Worm (Caenorhabditis elegans) whole organism, early embryonic: ENCODE results near the gene str-39.

Source experiments
- B0310.2 ChIP-seq: sonication (generic microtip); optimal IDR thresholded peaks from 2 replicates; lab custom pipeline; 2016; ENCODE audit warnings: mild to moderate bottlenecking, missing genetic modification characterization, missing compliant biosample characterization
- F13C5.2 ChIP-seq: sonication (generic microtip); optimal IDR thresholded peaks from 2 replicates; lab custom pipeline; 2017; ENCODE audit warnings: mild to moderate bottlenecking, missing genetic modification characterization, inconsistent platforms, missing compliant biosample characterization
- aly-1 ChIP-seq: sonication (generic microtip); optimal IDR thresholded peaks from 2 replicates; lab custom pipeline; 2016; ENCODE audit warnings: missing genetic modification characterization, missing compliant biosample characterization
- ama-1 ChIP-seq: fragments of 150-350 bp; optimal IDR thresholded peaks from 2 replicates; lab custom pipeline; 2014
- ceh-13 ChIP-seq: fragments of 200-800 bp; sonication (Bioruptor generic); optimal IDR thresholded peaks from 2 replicates; lab custom pipeline; 2018; ENCODE audit warnings: mild to moderate bottlenecking, missing genetic modification characterization, missing compliant biosample characterization
- ceh-36 ChIP-seq: sonication (generic microtip); optimal IDR thresholded peaks from 2 replicates; lab custom pipeline; 2016; ENCODE audit warnings: missing genetic modification characterization, inconsistent platforms, missing compliant biosample characterization
- ets-7 ChIP-seq: sonication (generic microtip); optimal IDR thresholded peaks from 2 replicates; lab custom pipeline; 2016; ENCODE audit warnings: missing genotype, missing genetic modification characterization, missing compliant biosample characterization
- flt-1 ChIP-seq: fragments of 200-800 bp; sonication (Bioruptor generic); IDR thresholded peaks from 2 replicates; pipeline ENCODE4 v1.3.6; 2022; ENCODE audit warnings: missing genetic modification characterization, missing compliant biosample characterization
- hmbx-1 ChIP-seq: sonication (generic microtip); optimal IDR thresholded peaks from 2 replicates; lab custom pipeline; 2016; ENCODE audit warnings: mild to moderate bottlenecking, missing genetic modification characterization, missing compliant biosample characterization
- hmg-4 ChIP-seq: fragments of 200-800 bp; sonication (Bioruptor generic); optimal IDR thresholded peaks from 2 replicates; lab custom pipeline; 2018; ENCODE audit warnings: mild to moderate bottlenecking, missing genetic modification characterization, missing compliant biosample characterization
- hnd-1 ChIP-seq: sonication (generic microtip); optimal IDR thresholded peaks from 2 replicates; lab custom pipeline; 2016; ENCODE audit warnings: missing genetic modification characterization, missing compliant biosample characterization
- pes-1 ChIP-seq: fragments of 200-800 bp; sonication (Bioruptor generic); IDR thresholded peaks from 2 replicates; pipeline ENCODE4 v1.3.6; 2022; ENCODE audit warnings: missing genetic modification reagents, missing genetic modification characterization, missing compliant biosample characterization
- scrt-1 ChIP-seq: fragments of 200-800 bp; sonication (Bioruptor generic); IDR thresholded peaks from 2 replicates; pipeline ENCODE4 v1.3.6; 2022; ENCODE audit warnings: missing genetic modification characterization, missing compliant biosample characterization
- sea-1 ChIP-seq: fragments of 200-800 bp; sonication (Bioruptor generic); conservative IDR thresholded peaks from 2 replicates; pipeline ENCODE4 v1.3.6; 2022; ENCODE audit warnings: missing genetic modification characterization, missing compliant biosample characterization
- tbx-11 ChIP-seq: fragments of 200-800 bp; sonication (Bioruptor generic); IDR thresholded peaks from 2 replicates; pipeline ENCODE4 v1.3.6; 2022; ENCODE audit warnings: missing genetic modification characterization, missing compliant biosample characterization
- tbx-37 ChIP-seq: fragments of 200-800 bp; sonication (Bioruptor generic); conservative IDR thresholded peaks from 2 replicates; pipeline ENCODE4 v1.3.6; 2022; ENCODE audit warnings: missing genetic modification reagents, missing genetic modification characterization, missing compliant biosample characterization
- tra-4 ChIP-seq: sonication (generic microtip); optimal IDR thresholded peaks from 2 replicates; lab custom pipeline; 2017; ENCODE audit warnings: missing genetic modification characterization, missing compliant biosample characterization

str-39 gene

DNA sequence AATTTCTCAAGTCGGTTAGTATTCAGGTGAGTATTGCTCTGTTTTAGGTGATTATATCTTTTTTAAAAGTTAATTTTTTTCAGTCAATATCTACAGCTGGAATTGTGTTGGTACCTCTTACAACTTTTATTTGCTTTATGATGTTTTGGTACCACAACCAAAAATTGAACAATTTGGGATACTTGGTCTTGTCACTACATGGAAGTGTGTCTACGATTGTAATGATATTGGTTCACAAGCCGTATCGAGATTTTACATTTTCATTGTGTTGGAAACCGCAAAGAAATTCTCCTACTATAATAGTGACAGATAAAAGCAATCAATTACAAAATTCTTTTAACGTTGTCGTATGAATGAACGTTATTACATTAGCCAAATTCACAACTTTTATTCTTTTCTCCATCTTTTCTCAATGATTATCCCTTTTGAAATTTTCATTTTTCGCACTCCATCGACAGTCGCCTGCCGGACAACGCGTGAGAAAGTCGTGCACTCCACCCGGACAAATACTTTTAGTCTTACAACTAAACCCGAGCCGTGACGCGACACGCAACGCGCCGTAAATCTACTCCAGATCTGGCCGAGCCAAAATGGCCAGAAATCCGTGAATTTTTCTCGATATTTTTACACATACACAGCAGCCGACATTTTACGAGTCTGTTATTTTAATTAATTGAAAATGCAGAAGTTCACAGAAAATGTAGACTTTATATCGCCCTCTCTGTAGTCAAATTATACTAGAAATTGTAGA lies 7.8 kb downstream of the str-39 start:
- TF ChIP-seq ceh-13 (GFP tag; lab: Kevin White, UChicago) (no peak), hmg-4 (GFP tag; lab: Kevin White, UChicago) (no peak), F13C5.2 (tag; lab: Kevin White, UChicago) (no peak), B0310.2 (tag; lab: Kevin White, UChicago) (no peak), tbx-11 (no peak), aly-1 (tag; lab: Kevin White, UChicago) (no peak), scrt-1 (GFP tag; lab: Robert Waterston, UW) (no peak), hmbx-1 (tag; lab: Kevin White, UChicago) (no peak), sea-1 (GFP tag; lab: Robert Waterston, UW) (no peak)

DNA sequence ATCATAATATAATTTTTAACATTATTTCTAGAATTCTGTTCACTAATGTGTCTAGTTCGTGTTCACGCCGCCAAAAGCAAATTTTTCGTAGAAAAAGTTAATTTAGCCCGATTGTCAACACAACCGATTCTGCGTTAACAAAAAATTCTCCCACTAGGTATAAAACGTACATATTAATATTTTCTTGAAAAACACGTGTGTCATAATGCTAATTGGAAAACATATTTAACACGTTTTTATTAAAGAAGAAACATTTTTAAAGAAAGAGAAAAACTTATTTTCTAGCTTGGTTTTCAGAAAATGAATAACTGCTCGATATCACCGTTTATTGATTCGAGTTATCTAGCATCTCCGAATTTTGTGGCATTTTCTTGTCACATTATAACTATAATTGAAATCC lies 9.6 kb downstream of the str-39 start, which contains the start of gene srh-243:
srh-243 (plus strand) TSS at position 301 of the 400 bp plus-strand sequence.
- no peak for TF ChIP-seq hnd-1 (tag; lab: Kevin White, UChicago)
- no peak for TF ChIP-seq flt-1 (GFP tag; lab: Robert Waterston, UW)

DNA sequence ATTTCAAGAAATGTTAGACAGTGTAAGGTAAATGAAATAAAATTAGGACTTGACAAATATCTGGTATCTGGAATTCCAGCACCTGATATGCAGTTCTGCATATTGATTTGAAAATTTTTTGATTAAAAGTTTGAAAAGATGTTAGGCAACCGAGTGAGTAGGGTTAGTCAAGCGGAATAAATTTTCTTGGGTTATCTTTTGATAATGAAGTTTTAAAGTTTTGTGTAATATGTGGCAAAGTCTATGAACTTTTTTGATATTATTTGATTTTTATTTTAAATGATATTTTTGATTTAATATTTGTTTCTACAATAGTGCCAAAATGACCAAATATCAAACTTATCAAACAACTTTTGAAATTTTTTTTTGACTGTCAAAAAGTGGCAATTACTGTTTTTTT lies 10.2 kb downstream of the str-39 start, which contains the start of gene srh-241:
srh-241 (minus strand) TSS at position 101 of the 400 bp plus-strand sequence.
- TF ChIP-seq B0310.2 (tag; lab: Kevin White, UChicago) = no peak
- TF ChIP-seq sea-1 (GFP tag; lab: Robert Waterston, UW) = no peak
- TF ChIP-seq ets-7 (tag; lab: Kevin White, UChicago) = no peak
- TF ChIP-seq hmg-4 (GFP tag; lab: Kevin White, UChicago) = no peak
- TF ChIP-seq ceh-13 (GFP tag; lab: Kevin White, UChicago) = no peak
- no peak for TF ChIP-seq flt-1 (GFP tag; lab: Robert Waterston, UW)
- no peak for TF ChIP-seq tbx-37 (GFP tag; lab: Robert Waterston, UW)
- no peak for TF ChIP-seq hmbx-1 (tag; lab: Kevin White, UChicago)
- no peak for TF ChIP-seq ama-1 (lab: Kevin White, UChicago)
- TF ChIP-seq tbx-11 = no peak
- TF ChIP-seq ceh-36 (tag; lab: Kevin White, UChicago) = no peak
- no peak for TF ChIP-seq F13C5.2 (tag; lab: Kevin White, UChicago)
- no peak for TF ChIP-seq aly-1 (tag; lab: Kevin White, UChicago)
- TF ChIP-seq hnd-1 (tag; lab: Kevin White, UChicago) = no peak
- TF ChIP-seq scrt-1 (GFP tag; lab: Robert Waterston, UW) = no peak
- no peak for TF ChIP-seq pes-1 (GFP tag; lab: Robert Waterston, UW)
- no peak for TF ChIP-seq tra-4

DNA sequence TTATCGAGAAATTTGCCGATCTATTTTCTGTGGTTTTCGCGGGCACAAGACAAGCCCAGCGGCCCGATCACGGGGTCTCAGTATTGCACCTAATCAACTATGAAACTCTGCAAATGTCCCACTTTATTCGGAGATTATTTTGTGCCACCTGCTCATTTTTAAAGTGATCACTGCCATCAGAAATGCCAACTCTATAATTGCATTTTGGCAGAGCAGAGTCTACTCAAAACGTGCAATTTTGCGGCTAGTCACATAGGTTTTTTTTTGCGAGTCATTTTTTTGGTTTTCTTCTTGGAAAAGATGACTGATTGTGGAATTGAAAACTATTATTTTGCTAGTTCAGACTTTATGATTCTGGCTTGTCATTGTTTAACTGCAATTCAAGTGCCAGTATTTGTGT lies 14.8 kb downstream of the str-39 start, which contains the start of gene srh-240:
srh-240 (plus strand) TSS at position 301 of the 400 bp plus-strand sequence.
- TF ChIP-seq flt-1 (GFP tag; lab: Robert Waterston, UW) (no peak), ama-1 (lab: Kevin White, UChicago) (no peak), tbx-11 (no peak), hnd-1 (tag; lab: Kevin White, UChicago) (no peak), ceh-36 (tag; lab: Kevin White, UChicago) (no peak), tra-4 (no peak), hmg-4 (GFP tag; lab: Kevin White, UChicago) (no peak), F13C5.2 (tag; lab: Kevin White, UChicago) (no peak), hmbx-1 (tag; lab: Kevin White, UChicago) (no peak), sea-1 (GFP tag; lab: Robert Waterston, UW) (no peak), tbx-37 (GFP tag; lab: Robert Waterston, UW) (no peak), aly-1 (tag; lab: Kevin White, UChicago) (no peak), scrt-1 (GFP tag; lab: Robert Waterston, UW) (no peak), B0310.2 (tag; lab: Kevin White, UChicago) (no peak), pes-1 (GFP tag; lab: Robert Waterston, UW) (no peak), ets-7 (tag; lab: Kevin White, UChicago) (no peak), ceh-13 (GFP tag; lab: Kevin White, UChicago) (no peak)

ce11 chrV:2863033-2863432 lies 16.7 kb downstream of the str-39 start, which contains the start of gene srh-272:
srh-272 (plus strand) TSS chrV:2863333.
- TF ChIP-seq sea-1 (GFP tag; lab: Robert Waterston, UW) = no peak

DNA sequence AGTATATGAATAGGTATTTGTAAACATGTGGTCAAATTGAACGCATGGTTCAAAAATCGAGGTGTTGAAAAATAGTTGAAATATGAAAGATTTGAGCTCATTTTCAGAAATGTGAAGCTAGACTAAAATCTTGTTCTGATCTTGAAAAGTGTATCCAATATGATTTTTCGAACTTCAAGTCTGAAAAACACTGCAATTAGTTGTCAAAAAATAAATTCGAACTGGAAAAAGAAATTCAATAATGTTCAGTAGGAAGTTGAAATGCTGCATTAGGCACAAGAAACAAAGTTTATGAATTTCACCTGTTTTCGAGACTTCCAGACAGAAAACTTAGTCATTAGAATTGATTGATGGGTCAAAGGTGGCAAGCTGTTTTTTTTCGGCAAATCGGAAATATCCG lies 18.2 kb downstream of the str-39 start, which contains the start of gene srh-270:
srh-270 (minus strand) TSS at position 101 of the 400 bp plus-strand sequence.
- no peak for TF ChIP-seq F13C5.2 (tag; lab: Kevin White, UChicago)
- no peak for TF ChIP-seq sea-1 (GFP tag; lab: Robert Waterston, UW)
- no peak for TF ChIP-seq scrt-1 (GFP tag; lab: Robert Waterston, UW)
- TF ChIP-seq tra-4 = no peak
- no peak for TF ChIP-seq pes-1 (GFP tag; lab: Robert Waterston, UW)
- TF ChIP-seq flt-1 (GFP tag; lab: Robert Waterston, UW) = no peak
- no peak for TF ChIP-seq ceh-36 (tag; lab: Kevin White, UChicago)
- TF ChIP-seq hmbx-1 (tag; lab: Kevin White, UChicago) = no peak
- TF ChIP-seq tbx-37 (GFP tag; lab: Robert Waterston, UW) = no peak
- TF ChIP-seq B0310.2 (tag; lab: Kevin White, UChicago) = no peak
- TF ChIP-seq ets-7 (tag; lab: Kevin White, UChicago) = no peak
- no peak for TF ChIP-seq ceh-13 (GFP tag; lab: Kevin White, UChicago)
- TF ChIP-seq ama-1 (lab: Kevin White, UChicago) = no peak
- TF ChIP-seq aly-1 (tag; lab: Kevin White, UChicago) = no peak
- no peak for TF ChIP-seq hnd-1 (tag; lab: Kevin White, UChicago)
- no peak for TF ChIP-seq tbx-11
- TF ChIP-seq hmg-4 (GFP tag; lab: Kevin White, UChicago) = no peak

- TF ChIP-seq tbx-11 (no peak), pes-1 (GFP tag; lab: Robert Waterston, UW) (no peak), hmbx-1 (tag; lab: Kevin White, UChicago) (no peak), ama-1 (lab: Kevin White, UChicago) (no peak), tra-4 (no peak), B0310.2 (tag; lab: Kevin White, UChicago) (no peak), ceh-13 (GFP tag; lab: Kevin White, UChicago) (no peak), flt-1 (GFP tag; lab: Robert Waterston, UW) (no peak)
Observed at ce11 chrV:2859738-2860137, 20.0 kb downstream of the str-39 start, which contains the start of gene srj-54. srj-54 (minus strand) TSS chrV:2859838.
